Fruit fly (Drosophila melanogaster) whole organism, embryonic: Measurements from ENCODE around the gene tst.

Source experiments
- ATbp ChIP-seq: fragments of 200-800 bp; sonication (Bioruptor generic); optimal IDR thresholded peaks from 2 replicates; lab custom pipeline; 2017; ENCODE audit warnings: missing biosample characterization, mild to moderate bottlenecking, missing genetic modification characterization, missing genetic modification reagents
- Awh ChIP-seq: fragments of 200-800 bp; sonication (Bioruptor generic); IDR thresholded peaks from 2 replicates; pipeline ENCODE4, ENCODE4 v1.3.6; 2022; ENCODE audit warnings: missing biosample characterization, missing genetic modification characterization
- CG10209 ChIP-seq: fragments of 200-800 bp; sonication (Bioruptor generic); optimal IDR thresholded peaks from 3 replicates; lab custom pipeline; 2017; ENCODE audit warnings: missing biosample characterization, mild to moderate bottlenecking, missing genetic modification characterization, missing genetic modification reagents
- CG10267 ChIP-seq: fragments of 200-800 bp; sonication (Bioruptor generic); optimal IDR thresholded peaks from 2 replicates; lab custom pipeline; 2018; ENCODE audit warnings: missing biosample characterization, mild to moderate bottlenecking, missing genetic modification characterization, moderate library complexity
- CG12071 ChIP-seq: fragments of 200-800 bp; sonication (Bioruptor generic); optimal IDR thresholded peaks from 3 replicates; lab custom pipeline; 2018; ENCODE audit warnings: missing biosample characterization, mild to moderate bottlenecking, missing genetic modification characterization
- CG12769 ChIP-seq: fragments of 200-800 bp; sonication (Bioruptor generic); optimal IDR thresholded peaks from 2 replicates; lab custom pipeline; 2019; ENCODE audit warnings: missing biosample characterization, mild to moderate bottlenecking, missing genetic modification characterization, moderate library complexity
- CG14710 ChIP-seq: fragments of 200-800 bp; sonication (Bioruptor generic); optimal IDR thresholded peaks from 3 replicates; lab custom pipeline; 2019; ENCODE audit warnings: missing biosample characterization, mild to moderate bottlenecking, missing genetic modification characterization, moderate library complexity
- CG15479 ChIP-seq: fragments of 200-800 bp; sonication (Bioruptor generic); optimal IDR thresholded peaks from 3 replicates; lab custom pipeline; 2019; ENCODE audit warnings: missing biosample characterization, mild to moderate bottlenecking, missing genetic modification characterization, moderate library complexity
- CG15696 ChIP-seq: fragments of 200-800 bp; sonication (Bioruptor generic); optimal IDR thresholded peaks from 2 replicates; lab custom pipeline; 2019; ENCODE audit warnings: missing biosample characterization, mild to moderate bottlenecking, missing genetic modification characterization, moderate library complexity
- CG1603 ChIP-seq: fragments of 200-800 bp; sonication (Bioruptor generic); optimal IDR thresholded peaks from 2 replicates; lab custom pipeline; 2019; ENCODE audit warnings: missing biosample characterization, mild to moderate bottlenecking, missing genetic modification characterization, moderate library complexity
- CG31365 ChIP-seq: fragments of 200-800 bp; sonication (Bioruptor generic); optimal IDR thresholded peaks from 2 replicates; lab custom pipeline; 2018; ENCODE audit warnings: missing biosample characterization, mild to moderate bottlenecking, missing genetic modification characterization
- CG32767 ChIP-seq: fragments of 200-800 bp; sonication (Bioruptor generic); IDR thresholded peaks from 2 replicates; pipeline ENCODE4 v1.3.6; 2022; ENCODE audit warnings: missing biosample characterization, missing genetic modification characterization
- CG3407 ChIP-seq: fragments of 200-800 bp; sonication (Bioruptor generic); optimal IDR thresholded peaks from 2 replicates; lab custom pipeline; 2018; ENCODE audit warnings: missing biosample characterization, mild to moderate bottlenecking, missing genetic modification characterization
- CG5953 ChIP-seq: fragments of 200-800 bp; sonication (Bioruptor generic); IDR thresholded peaks from 2 replicates; pipeline ENCODE4 v1.3.6; 2022; ENCODE audit warnings: missing biosample characterization, missing genetic modification characterization
- CG6765 ChIP-seq: fragments of 200-800 bp; sonication (Bioruptor generic); optimal IDR thresholded peaks from 3 replicates; lab custom pipeline; 2017; ENCODE audit warnings: missing biosample characterization, mild to moderate bottlenecking, missing genetic modification characterization
- CG8359 ChIP-seq: fragments of 200-800 bp; sonication (Bioruptor generic); optimal IDR thresholded peaks from 2 replicates; lab custom pipeline; 2017; ENCODE audit warnings: missing biosample characterization, mild to moderate bottlenecking, missing genetic modification characterization, borderline replicate concordance
- Eip74EF ChIP-seq, 2 experiments: fragments of 200-800 bp in 1 of 2; fragments of >200 bp in 1 of 2; sonication (Bioruptor generic) in 1 of 2; optimal IDR thresholded peaks; 2 replicates each; lab custom pipeline; 2017 to 2019; ENCODE audit warnings: missing biosample characterization in 2 of 2, missing genetic modification characterization in 2 of 2, mild to moderate bottlenecking in 1 of 2, moderate library complexity in 1 of 2
- H15 ChIP-seq: fragments of 200-800 bp; sonication (Bioruptor generic); IDR thresholded peaks from 3 replicates; pipeline ENCODE4 v1.3.6; 2022; ENCODE audit warnings: missing biosample characterization, missing genetic modification characterization
- MTF-1 ChIP-seq: fragments of 200-800 bp; sonication (Bioruptor generic); optimal IDR thresholded peaks from 2 replicates; lab custom pipeline; 2018; ENCODE audit warnings: missing biosample characterization, mild to moderate bottlenecking, missing genetic modification characterization, borderline replicate concordance
- Mad ChIP-seq: fragments of 200-800 bp; sonication (Bioruptor generic); optimal IDR thresholded peaks from 2 replicates; lab custom pipeline; 2016; ENCODE audit warnings: missing biosample characterization, missing genetic modification characterization
- Med ChIP-seq: fragments of 200-800 bp; sonication (Bioruptor generic); peaks from one replicate; lab custom pipeline; 2016; ENCODE audit warnings: missing biosample characterization, missing genetic modification characterization, mild to moderate bottlenecking, inconsistent platforms, moderate library complexity
- Optix ChIP-seq: fragments of 200-800 bp; sonication (Bioruptor generic); IDR thresholded peaks from 3 replicates; pipeline ENCODE4 v1.3.6; 2022; ENCODE audit warnings: missing biosample characterization, missing genetic modification characterization
- Xrp1 ChIP-seq: fragments of 200-800 bp; sonication (Bioruptor generic); IDR thresholded peaks from 2 replicates; pipeline ENCODE4 v1.3.6; 2022; ENCODE audit warnings: missing biosample characterization, missing genetic modification characterization
- abd-A ChIP-seq: fragments of 200-800 bp; sonication (Bioruptor generic); optimal IDR thresholded peaks from 3 replicates; lab custom pipeline; 2019; ENCODE audit warnings: missing biosample characterization, mild to moderate bottlenecking, missing genetic modification characterization, moderate library complexity
- ac ChIP-seq: fragments of 200-800 bp; sonication (Bioruptor generic); optimal IDR thresholded peaks from 3 replicates; lab custom pipeline; 2017; ENCODE audit warnings: missing biosample characterization, mild to moderate bottlenecking, missing genetic modification characterization
- cg ChIP-seq: fragments of 200-800 bp; sonication (Bioruptor generic); optimal IDR thresholded peaks from 3 replicates; lab custom pipeline; 2019; ENCODE audit warnings: missing biosample characterization, mild to moderate bottlenecking, missing genetic modification characterization, moderate library complexity
- ci ChIP-seq: fragments of 200-800 bp; sonication (Bioruptor generic); IDR thresholded peaks from 3 replicates; pipeline ENCODE4 v1.3.6; 2022; ENCODE audit warnings: missing biosample characterization, missing genetic modification characterization
- danr ChIP-seq: fragments of 200-800 bp; sonication (Bioruptor generic); IDR thresholded peaks from 2 replicates; pipeline ENCODE4 v1.3.6; 2022; ENCODE audit warnings: missing biosample characterization, missing genetic modification characterization
- eyg ChIP-seq: fragments of 200-800 bp; sonication (Bioruptor generic); optimal IDR thresholded peaks from 3 replicates; lab custom pipeline; 2016; ENCODE audit warnings: missing biosample characterization, missing genetic modification characterization
- fu2 ChIP-seq: fragments of 200-800 bp; sonication (Bioruptor generic); optimal IDR thresholded peaks from 2 replicates; lab custom pipeline; 2016; ENCODE audit warnings: missing biosample characterization, missing genetic modification characterization
- hth ChIP-seq: fragments of >200 bp; optimal IDR thresholded peaks from 2 replicates; lab custom pipeline; 2017; ENCODE audit warnings: inconsistent platforms
- jing ChIP-seq: fragments of 200-800 bp; sonication (Bioruptor generic); optimal IDR thresholded peaks from 2 replicates; lab custom pipeline; 2018; ENCODE audit warnings: missing biosample characterization, mild to moderate bottlenecking, missing genetic modification characterization
- nom ChIP-seq: fragments of 200-800 bp; sonication (Bioruptor generic); optimal IDR thresholded peaks from 2 replicates; lab custom pipeline; 2017; ENCODE audit warnings: missing biosample characterization, missing genetic modification characterization, mild to moderate bottlenecking, moderate library complexity, missing genetic modification reagents
- oc ChIP-seq: fragments of 200-800 bp; sonication (Bioruptor generic); optimal IDR thresholded peaks from 2 replicates; lab custom pipeline; 2018; ENCODE audit warnings: missing biosample characterization, mild to moderate bottlenecking, missing genetic modification characterization, moderate library complexity
- pb ChIP-seq: fragments of 200-800 bp; sonication (Bioruptor generic); optimal IDR thresholded peaks from 3 replicates; lab custom pipeline; 2016; ENCODE audit warnings: missing biosample characterization, missing genetic modification characterization
- prd ChIP-seq, 3 experiments: fragments of >200 bp in 2 of 3; fragments of 200-800 bp in 1 of 3; sonication (Bioruptor generic) in 1 of 3; optimal IDR thresholded peaks in 2 of 3; IDR thresholded peaks in 1 of 3; 2 replicates in 2 of 3; 3 replicates in 1 of 3; pipeline versions ENCODE4 v1.3.6 to Lab custom; 2017 to 2022; ENCODE audit warnings: missing biosample characterization in 1 of 3, missing genetic modification characterization in 1 of 3
- sd ChIP-seq: fragments of 200-800 bp; sonication (Bioruptor generic); optimal IDR thresholded peaks from 3 replicates; lab custom pipeline; 2018; ENCODE audit warnings: missing biosample characterization, mild to moderate bottlenecking, missing genetic modification characterization, moderate library complexity
- sens ChIP-seq: fragments of 200-800 bp; sonication (Bioruptor generic); peaks from one replicate; lab custom pipeline; 2016; ENCODE audit warnings: missing biosample characterization, missing genetic modification characterization
- shn ChIP-seq: fragments of 200-800 bp; sonication (Bioruptor generic); optimal IDR thresholded peaks from 3 replicates; lab custom pipeline; 2016; ENCODE audit warnings: missing biosample characterization, missing genetic modification characterization
- so ChIP-seq: fragments of 200-800 bp; sonication (Bioruptor generic); IDR thresholded peaks from 3 replicates; pipeline ENCODE4 v1.3.6; 2022; ENCODE audit warnings: missing biosample characterization, missing genetic modification characterization
- tll ChIP-seq, 2 experiments: fragments of 200-800 bp in 1 of 2; fragments of >200 bp in 1 of 2; sonication (Bioruptor generic) in 1 of 2; optimal IDR thresholded peaks; 2 replicates each; lab custom pipeline; 2017 to 2019; ENCODE audit warnings: missing biosample characterization in 2 of 2, missing genetic modification characterization in 2 of 2, mild to moderate bottlenecking in 1 of 2, moderate library complexity in 1 of 2
- vvl ChIP-seq: fragments of 200-800 bp; sonication (Bioruptor generic); IDR thresholded peaks from 2 replicates; pipeline ENCODE4 v1.3.6; 2022; ENCODE audit warnings: missing biosample characterization, missing genetic modification characterization

tst gene

DNA sequence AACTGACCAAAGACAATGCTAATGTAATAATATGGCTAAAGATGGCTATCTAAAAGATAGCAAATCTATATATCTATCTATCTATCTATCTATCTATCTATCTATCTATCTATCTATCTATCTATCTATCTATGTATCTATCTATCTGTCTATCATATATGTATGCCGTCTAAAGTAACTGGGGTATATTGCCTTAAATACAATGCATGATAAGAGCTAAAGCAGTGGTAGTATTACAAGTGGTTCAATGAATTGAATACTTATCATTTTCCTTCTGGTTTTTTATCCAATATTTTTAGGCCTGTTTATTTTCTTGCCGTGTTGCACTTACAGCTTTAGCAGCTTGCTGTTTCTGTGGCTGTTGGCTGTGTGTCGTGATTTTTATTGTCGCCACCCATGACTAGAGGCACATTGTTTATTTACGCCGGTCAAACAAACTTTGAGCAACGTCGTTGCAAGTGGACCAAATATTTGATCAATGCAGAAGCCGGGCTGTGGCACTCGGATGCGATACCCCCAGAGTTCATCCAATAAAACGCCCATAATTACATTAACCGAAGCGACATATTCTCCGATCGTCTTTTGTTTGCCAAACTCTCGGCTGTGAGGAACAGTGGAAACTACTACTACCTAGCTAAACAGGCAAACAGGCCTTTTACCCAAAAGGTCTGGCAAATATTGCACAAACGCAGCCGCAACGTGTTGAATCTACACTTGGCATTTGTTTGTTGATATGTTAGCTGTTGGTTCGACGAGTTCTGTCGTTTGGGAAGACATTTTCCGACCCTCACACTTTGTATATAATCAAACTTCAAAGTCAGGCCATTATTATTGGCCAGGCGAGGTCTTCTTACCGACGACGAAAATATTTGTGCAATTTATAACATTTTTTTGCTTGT, 34.7 kb downstream of the tst start:
- TF ChIP-seq tll (GFP tag; optimal IDR thresholded peaks at IDR 0.05; lab: Kevin White, UChicago) (peak in 1 of 2 experiments; percentile 74), CG1603 (tag; lab: Kevin White, UChicago) (peak; percentile 3), CG31365 (tag; lab: Kevin White, UChicago) (peak; percentile 10), MTF-1 (GFP tag; lab: Kevin White, UChicago) (peak; percentile 6), fu2 (GFP tag; lab: Kevin White, UChicago) (no peak), CG3407 (GFP tag; lab: Kevin White, UChicago) (peak; percentile 18), CG15696 (tag; lab: Kevin White, UChicago) (peak; percentile 45), hth (lab: Kevin White, UChicago) (no peak), CG15479 (GFP tag; lab: Kevin White, UChicago) (peak; percentile 4), sens (GFP tag; lab: Kevin White, UChicago) (peak; percentile 77), cg (GFP tag; lab: Kevin White, UChicago) (no peak), CG5953 (GFP tag; lab: Robert Waterston, UW) (no peak), prd (optimal IDR thresholded peaks at IDR 0.05; lab: Kevin White, UChicago) (no peak), prd (GFP tag; IDR thresholded peaks at IDR 0.05; lab: Robert Waterston, UW) (0 out of 3 replicates have a peak, but pooled peaks have one; percentile 14), Med (GFP tag; lab: Kevin White, UChicago) (peak; percentile 57), ac (GFP tag; lab: Kevin White, UChicago) (peak; percentile 17), Optix (0 out of 3 replicates have a peak, but pooled peaks have one; percentile 29), sd (no peak), ATbp (GFP tag; lab: Kevin White, UChicago) (peak; percentile 9), CG10209 (GFP tag; lab: Kevin White, UChicago) (peak; percentile 10), nom (peak; percentile 5), CG8359 (GFP tag; lab: Kevin White, UChicago) (peak; percentile 54), shn (GFP tag; lab: Kevin White, UChicago) (no peak)
- TF ChIP-seq, all 482 proteins: peak for 16

DNA sequence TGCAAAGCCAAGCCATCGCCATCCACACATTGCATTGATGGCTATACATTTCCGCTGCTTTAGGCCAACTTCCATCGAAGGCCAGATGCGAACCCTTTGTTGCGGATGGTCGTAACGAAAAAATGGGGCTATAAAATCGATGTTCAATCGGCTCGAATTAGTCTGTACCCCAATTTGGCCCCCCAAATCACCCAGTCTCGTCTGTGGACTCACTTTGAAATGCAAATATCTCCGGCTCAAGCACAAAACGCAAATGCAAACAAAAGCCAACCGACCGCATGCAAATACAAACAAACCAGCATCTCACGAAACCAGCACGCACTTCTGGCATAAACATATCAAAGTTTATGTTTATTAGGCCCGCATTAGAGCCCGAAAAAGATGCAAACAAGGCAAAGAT, 36.3 kb downstream of the tst start:
- TF ChIP-seq vvl (GFP tag; lab: Robert Waterston, UW) = peak; percentile 62; the same call in 1 of the 2 replicates
- TF ChIP-seq CG12071 (GFP tag; lab: Kevin White, UChicago) = peak; percentile 14
- no peak for TF ChIP-seq eyg (GFP tag; lab: Kevin White, UChicago)
- TF ChIP-seq Med (GFP tag; lab: Kevin White, UChicago) = peak; percentile 65
- TF ChIP-seq CG10267 = no peak
- TF ChIP-seq ci (GFP tag; lab: Robert Waterston, UW) = peak; percentile 54; the same call in 1 of the 3 replicates
- peak; percentile 59 for TF ChIP-seq CG12769 (tag; lab: Kevin White, UChicago)
- TF ChIP-seq CG32767 (GFP tag; lab: Robert Waterston, UW) = no peak
- no peak for TF ChIP-seq fu2 (GFP tag; lab: Kevin White, UChicago)
- TF ChIP-seq Awh (GFP tag; lab: Robert Waterston, UW) = peak; percentile 58; the same call in 1 of the 2 replicates
- no peak for TF ChIP-seq danr (GFP tag; lab: Robert Waterston, UW)
- peak; percentile 17 for TF ChIP-seq oc (tag; lab: Kevin White, UChicago)
- TF ChIP-seq Eip74EF (GFP tag; optimal IDR thresholded peaks at IDR 0.05; lab: Kevin White, UChicago) = peak in 1 of 2 experiments; percentile 16
- no peak for TF ChIP-seq Mad
- 0 out of 2 replicates have a peak, but pooled peaks have one; percentile 16 for TF ChIP-seq Xrp1 (GFP tag; lab: Robert Waterston, UW)
- TF ChIP-seq pb = peak; percentile 7
- TF ChIP-seq abd-A (tag; lab: Kevin White, UChicago) = peak; percentile 62
- TF ChIP-seq ATbp (GFP tag; lab: Kevin White, UChicago) = peak; percentile 42
- TF ChIP-seq CG14710 (tag; lab: Kevin White, UChicago) = no peak
- TF ChIP-seq CG6765 = no peak
- no peak for TF ChIP-seq jing
- TF ChIP-seq so (GFP tag; lab: Robert Waterston, UW) = 0 out of 3 replicates have a peak, but pooled peaks have one; percentile 21
- peak; percentile 42; the same call in 1 of the 3 replicates for TF ChIP-seq H15 (GFP tag; lab: Robert Waterston, UW)
